Worm (Caenorhabditis elegans): ENCODE data around the gene ZK546.4.

ZK546.4 gene

DNA sequence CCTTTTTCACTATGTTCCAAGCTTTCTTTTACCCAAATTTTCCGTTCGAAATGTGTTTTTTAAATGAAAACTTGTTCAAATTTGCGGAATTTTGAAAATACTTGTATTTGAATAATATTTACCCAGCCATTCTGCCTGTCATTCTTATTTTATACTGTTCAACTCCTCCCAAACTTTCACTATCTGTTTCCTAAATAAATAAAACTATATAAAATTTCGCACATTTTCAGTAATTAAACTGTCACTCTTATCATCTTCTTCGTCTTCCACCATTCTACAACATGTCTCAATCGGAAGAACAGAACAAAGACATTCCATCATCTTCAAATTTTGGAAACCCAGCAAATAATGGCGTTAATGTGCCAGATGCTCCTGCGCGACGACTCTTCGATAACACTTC, 33.1 kb upstream of the ZK546.4 start, which contains the start of gene btbd-10:
Gene btbd-10 (plus strand): TSS at position 231 of the 400 bp plus-strand sequence.
- TF ChIP-seq sma-3 (GFP tag; optimal IDR thresholded peaks at IDR 0.05) (no peak), nhr-77 (tag; optimal IDR thresholded peaks at IDR 0.05) (no peak), nhr-129 (tag; optimal IDR thresholded peaks at IDR 0.05) (no peak), nhr-237 (tag; optimal IDR thresholded peaks at IDR 0.05) (no peak), nhr-6 (tag; optimal IDR thresholded peaks at IDR 0.05) (no peak), elt-1 (tag; optimal IDR thresholded peaks at IDR 0.05) (no peak)

- TF ChIP-seq lin-39 (tag; optimal IDR thresholded peaks at IDR 0.05): no peak
- TF ChIP-seq lin-13 (GFP tag; optimal IDR thresholded peaks at IDR 0.05): no peak
- TF ChIP-seq dmd-4 (tag; optimal IDR thresholded peaks at IDR 0.05): no peak
- TF ChIP-seq egl-27 (tag; optimal IDR thresholded peaks at IDR 0.05): no peak
- no peak for TF ChIP-seq blmp-1 (tag; optimal IDR thresholded peaks at IDR 0.05; ENCODE audit: insufficient read depth)
- no peak for TF ChIP-seq lsy-2 (tag; optimal IDR thresholded peaks at IDR 0.05)
- no peak for TF ChIP-seq aly-2 (tag; optimal IDR thresholded peaks at IDR 0.05)
- no peak for TF ChIP-seq unc-62 (GFP tag; optimal IDR thresholded peaks at IDR 0.05)
- TF ChIP-seq elt-3 (tag; optimal IDR thresholded peaks at IDR 0.05): no peak
- TF ChIP-seq mbf-1 (tag; optimal IDR thresholded peaks at IDR 0.05): no peak
- no peak for TF ChIP-seq sma-9 (GFP tag; optimal IDR thresholded peaks at IDR 0.05)
- TF ChIP-seq sma-9 (tag; optimal IDR thresholded peaks at IDR 0.05): no peak
- no peak for TF ChIP-seq nhr-6 (tag; optimal IDR thresholded peaks at IDR 0.05)
- no peak for TF ChIP-seq skn-1 (tag; optimal IDR thresholded peaks at IDR 0.05)
- TF ChIP-seq sem-4 (tag; optimal IDR thresholded peaks at IDR 0.05): no peak
These were observed 32.5 kb upstream of the ZK546.4 start for ce11 chrII:4905331-4905730.

- no peak for TF ChIP-seq sem-4 (tag; optimal IDR thresholded peaks at IDR 0.05)
- no peak for TF ChIP-seq nhr-21 (tag; optimal IDR thresholded peaks at IDR 0.05)
- TF ChIP-seq unc-55 (GFP tag; optimal IDR thresholded peaks at IDR 0.05): no peak
- no peak for TF ChIP-seq snpc-4 (tag; optimal IDR thresholded peaks at IDR 0.05)
- TF ChIP-seq mbf-1 (tag; optimal IDR thresholded peaks at IDR 0.05): no peak
- no peak for TF ChIP-seq ama-1 (optimal IDR thresholded peaks at IDR 0.05)
- no peak for TF ChIP-seq nhr-11 (tag; optimal IDR thresholded peaks at IDR 0.05)
- no peak for TF ChIP-seq nhr-12 (tag; optimal IDR thresholded peaks at IDR 0.05)
- TF ChIP-seq unc-39 (tag; optimal IDR thresholded peaks at IDR 0.05): no peak
These were observed 32.0 kb upstream of the ZK546.4 start for ce11 chrII:4905883-4906282.

DNA sequence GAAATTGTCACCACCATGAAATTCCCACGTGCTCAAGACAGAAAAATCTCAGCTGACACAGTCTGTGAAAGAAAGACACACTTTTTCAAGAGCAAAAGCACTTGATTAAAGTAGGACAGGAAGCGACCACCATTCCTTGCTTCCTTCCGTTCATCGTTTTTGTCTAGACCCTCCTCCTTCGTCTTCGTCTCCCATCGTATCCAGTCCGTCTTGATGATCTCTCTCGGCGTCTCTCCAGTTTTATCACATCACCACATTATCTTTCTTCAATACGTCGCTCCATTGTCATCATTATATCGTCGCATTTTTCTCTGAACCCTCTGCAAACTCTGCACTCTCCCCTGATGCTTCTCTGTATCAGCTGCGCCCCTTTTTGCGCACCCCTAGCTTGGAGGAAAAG, 29.7 kb upstream of the ZK546.4 start:
- TF ChIP-seq ama-1 (optimal IDR thresholded peaks at IDR 0.05) (no peak), nhr-129 (tag; optimal IDR thresholded peaks at IDR 0.05) (peak; percentile 43), unc-62 (GFP tag; optimal IDR thresholded peaks at IDR 0.05) (no peak), elt-3 (tag; optimal IDR thresholded peaks at IDR 0.05) (no peak), crh-2 (tag; optimal IDR thresholded peaks at IDR 0.05) (no peak), nhr-21 (tag; optimal IDR thresholded peaks at IDR 0.05) (no peak), fos-1 (tag; optimal IDR thresholded peaks at IDR 0.05) (peak; percentile 10), R02D3.7 (tag; optimal IDR thresholded peaks at IDR 0.05) (no peak), peb-1 (tag; optimal IDR thresholded peaks at IDR 0.05) (no peak), unc-39 (tag; optimal IDR thresholded peaks at IDR 0.05) (no peak), egl-27 (tag; optimal IDR thresholded peaks at IDR 0.05) (no peak), F13H6.1 (tag; optimal IDR thresholded peaks at IDR 0.05) (peak; percentile 28), nhr-10 (tag; optimal IDR thresholded peaks at IDR 0.05) (no peak), nhr-23 (tag; optimal IDR thresholded peaks at IDR 0.05) (no peak), snpc-4 (tag; optimal IDR thresholded peaks at IDR 0.05) (no peak), gmeb-1 (tag; optimal IDR thresholded peaks at IDR 0.05) (no peak), lin-11 (tag; optimal IDR thresholded peaks at IDR 0.05) (no peak), zag-1 (tag; optimal IDR thresholded peaks at IDR 0.05) (peak; percentile 22), blmp-1 (tag; optimal IDR thresholded peaks at IDR 0.05; ENCODE audit: insufficient read depth) (no peak), nhr-237 (tag; optimal IDR thresholded peaks at IDR 0.05) (no peak), ceh-16 (tag; optimal IDR thresholded peaks at IDR 0.05) (no peak), sma-3 (GFP tag; optimal IDR thresholded peaks at IDR 0.05) (peak; percentile 7), sem-4 (tag; optimal IDR thresholded peaks at IDR 0.05) (no peak), nhr-11 (tag; optimal IDR thresholded peaks at IDR 0.05) (no peak), aly-2 (tag; optimal IDR thresholded peaks at IDR 0.05) (no peak), dmd-4 (tag; optimal IDR thresholded peaks at IDR 0.05) (no peak), nhr-25 (tag; optimal IDR thresholded peaks at IDR 0.05) (no peak), mab-5 (tag; optimal IDR thresholded peaks at IDR 0.05) (no peak), elt-1 (tag; optimal IDR thresholded peaks at IDR 0.05) (no peak), unc-55 (GFP tag; optimal IDR thresholded peaks at IDR 0.05) (peak; percentile 62), lin-39 (tag; optimal IDR thresholded peaks at IDR 0.05) (no peak), lsy-2 (tag; optimal IDR thresholded peaks at IDR 0.05) (peak in 1 of 2 experiments; percentile 25), mbf-1 (tag; optimal IDR thresholded peaks at IDR 0.05) (no peak), C34F6.9 (tag; optimal IDR thresholded peaks at IDR 0.05) (peak; percentile 40), Y55F3AM.14 (GFP tag; optimal IDR thresholded peaks at IDR 0.05) (peak; percentile 18), ceh-82 (tag; optimal IDR thresholded peaks at IDR 0.05) (no peak), mdl-1 (tag; optimal IDR thresholded peaks at IDR 0.05) (no peak), ztf-1 (GFP tag; conservative IDR thresholded peaks at IDR 0.05) (no peak), nhr-12 (tag; optimal IDR thresholded peaks at IDR 0.05) (no peak), ZK546.5 (tag; optimal IDR thresholded peaks at IDR 0.05) (no peak), ztf-4 (tag; optimal IDR thresholded peaks at IDR 0.05) (peak; percentile 25)
